Fruit fly (Drosophila melanogaster): ENCODE measurements around the gene Herc4.

dm6 chr3L:1350924-1351215 is 37.4 kb downstream of the Herc4 start, which contains the start of gene CG9166:
- TF ChIP-seq CG8159 (tag; optimal IDR thresholded peaks at IDR 0.05) (no peak), CG13204 (GFP tag; optimal IDR thresholded peaks at IDR 0.05) (no peak), gl (tag; optimal IDR thresholded peaks at IDR 0.05) (no peak), fd96Ca (GFP tag; IDR thresholded peaks at IDR 0.05) (no peak), Pif1A (GFP tag; optimal IDR thresholded peaks at IDR 0.05) (no peak), CG9948 (tag; optimal IDR thresholded peaks at IDR 0.05) (no peak)
